Fruit fly (Drosophila melanogaster) whole organism, embryonic: ENCODE measurements around the gene CG31223.

Experiments
- Adf1 ChIP-seq: fragments of 200-800 bp; sonication (Bioruptor generic); IDR thresholded peaks from 2 replicates; pipeline ENCODE4 v1.3.6; 2022; ENCODE audit warnings: missing biosample characterization, missing genetic modification characterization
- Antp ChIP-seq: fragments of 200-800 bp; sonication (Bioruptor generic); optimal IDR thresholded peaks from 3 replicates; lab custom pipeline; 2016; ENCODE audit warnings: missing biosample characterization, missing genetic modification characterization
- Atf-2 ChIP-seq: fragments of 200-800 bp; sonication (Bioruptor generic); optimal IDR thresholded peaks from 2 replicates; lab custom pipeline; 2016; ENCODE audit warnings: missing biosample characterization, missing genetic modification characterization
- B-H2 ChIP-seq: fragments of 200-800 bp; sonication (Bioruptor generic); optimal IDR thresholded peaks from 2 replicates; lab custom pipeline; 2018; ENCODE audit warnings: missing biosample characterization, mild to moderate bottlenecking, missing genetic modification characterization
- Bgb ChIP-seq: fragments of 200-800 bp; sonication (Bioruptor generic); IDR thresholded peaks from 2 replicates; pipeline ENCODE4 v1.3.6; 2022; ENCODE audit warnings: missing biosample characterization, missing genetic modification characterization; ENCODE audit not compliant: partially characterized antibody
- C15 ChIP-seq: fragments of 200-800 bp; sonication (Bioruptor generic); IDR thresholded peaks from 3 replicates; pipeline ENCODE4 v1.3.6; 2022; ENCODE audit warnings: missing biosample characterization, missing genetic modification characterization
- CG10147 ChIP-seq: fragments of 200-800 bp; sonication (Bioruptor generic); optimal IDR thresholded peaks from 2 replicates; lab custom pipeline; 2019; ENCODE audit warnings: missing biosample characterization, mild to moderate bottlenecking, missing genetic modification characterization, moderate library complexity
- CG10431 ChIP-seq: fragments of 200-800 bp; sonication (Bioruptor generic); optimal IDR thresholded peaks from 3 replicates; lab custom pipeline; 2018; ENCODE audit warnings: missing biosample characterization, mild to moderate bottlenecking, missing genetic modification characterization
- CG10959 ChIP-seq: fragments of 200-800 bp; sonication (Bioruptor generic); IDR thresholded peaks from 2 replicates; pipeline ENCODE4 v1.3.6; 2022; ENCODE audit warnings: missing biosample characterization, missing genetic modification characterization
- CG11504 ChIP-seq: fragments of 200-800 bp; sonication (Bioruptor generic); optimal IDR thresholded peaks from 3 replicates; lab custom pipeline; 2019; ENCODE audit warnings: missing biosample characterization, mild to moderate bottlenecking, missing genetic modification characterization, moderate library complexity
- CG12155 ChIP-seq: fragments of 200-800 bp; sonication (Bioruptor generic); optimal IDR thresholded peaks from 3 replicates; lab custom pipeline; 2016; ENCODE audit warnings: missing biosample characterization, missing genetic modification characterization
- CG13296 ChIP-seq: fragments of 200-800 bp; sonication (Bioruptor generic); optimal IDR thresholded peaks from 3 replicates; lab custom pipeline; 2018; ENCODE audit warnings: missing biosample characterization, mild to moderate bottlenecking, missing genetic modification characterization
- CG15269 ChIP-seq: fragments of 200-800 bp; sonication (Bioruptor generic); optimal IDR thresholded peaks from 2 replicates; lab custom pipeline; 2018; ENCODE audit warnings: missing biosample characterization, mild to moderate bottlenecking, missing genetic modification characterization, moderate library complexity
- CG1529 ChIP-seq: fragments of 200-800 bp; sonication (Bioruptor generic); optimal IDR thresholded peaks from 3 replicates; lab custom pipeline; 2018; ENCODE audit warnings: missing biosample characterization, missing genetic modification characterization
- CG1602 ChIP-seq: fragments of 200-800 bp; sonication (Bioruptor generic); optimal IDR thresholded peaks from 3 replicates; lab custom pipeline; 2016; ENCODE audit warnings: missing biosample characterization, missing genetic modification characterization
- CG17912 ChIP-seq: fragments of 200-800 bp; sonication (Bioruptor generic); optimal IDR thresholded peaks from 2 replicates; lab custom pipeline; 2018; ENCODE audit warnings: missing biosample characterization, mild to moderate bottlenecking, missing genetic modification characterization
- CG2199 ChIP-seq: fragments of 200-800 bp; sonication (Bioruptor generic); IDR thresholded peaks from 3 replicates; pipeline ENCODE4 v1.3.6; 2022; ENCODE audit warnings: missing biosample characterization, missing genetic modification characterization
- CG2202 ChIP-seq: fragments of 200-800 bp; sonication (Bioruptor generic); optimal IDR thresholded peaks from 2 replicates; lab custom pipeline; 2018; ENCODE audit warnings: missing biosample characterization, mild to moderate bottlenecking, missing genetic modification characterization
- CG2712 ChIP-seq: fragments of 200-800 bp; optimal IDR thresholded peaks from 3 replicates; lab custom pipeline; 2019; ENCODE audit warnings: missing biosample characterization, mild to moderate bottlenecking, missing genetic modification characterization, moderate library complexity
- CG34376 ChIP-seq: fragments of 200-800 bp; sonication (Bioruptor generic); optimal IDR thresholded peaks from 2 replicates; lab custom pipeline; 2018; ENCODE audit warnings: missing biosample characterization, mild to moderate bottlenecking, missing genetic modification characterization
- CG4854 ChIP-seq: fragments of 200-800 bp; sonication (Bioruptor generic); optimal IDR thresholded peaks from 2 replicates; lab custom pipeline; 2016; ENCODE audit warnings: missing biosample characterization, missing genetic modification characterization, inconsistent platforms
- CG8290 ChIP-seq, 3 experiments: fragments of 200-800 bp; sonication (Bioruptor generic); optimal IDR thresholded peaks; 2 replicates each; lab custom pipeline; 2016 to 2019; ENCODE audit warnings: missing biosample characterization in 3 of 3, missing genetic modification characterization in 3 of 3, mild to moderate bottlenecking in 2 of 3, moderate library complexity in 1 of 3
- CG8478 ChIP-seq: fragments of >200 bp; optimal IDR thresholded peaks from 2 replicates; lab custom pipeline; 2018
- E2f2 ChIP-seq: fragments of 200-800 bp; sonication (Bioruptor generic); IDR thresholded peaks from 2 replicates; pipeline ENCODE4 v1.3.6; 2022; ENCODE audit warnings: missing biosample characterization, missing genetic modification characterization
- Fer3 ChIP-seq: fragments of 200-800 bp; sonication (Bioruptor generic); optimal IDR thresholded peaks from 2 replicates; lab custom pipeline; 2018; ENCODE audit warnings: missing biosample characterization, mild to moderate bottlenecking, missing genetic modification characterization, moderate library complexity
- Gsc ChIP-seq: fragments of 200-800 bp; sonication (Bioruptor generic); IDR thresholded peaks from 2 replicates; pipeline ENCODE4 v1.3.6; 2022; ENCODE audit warnings: missing biosample characterization, missing genetic modification characterization
- Hr78 ChIP-seq, 2 experiments: fragments of 200-800 bp in 1 of 2; fragments of >200 bp in 1 of 2; sonication (Bioruptor generic) in 1 of 2; optimal IDR thresholded peaks; 2 replicates each; lab custom pipeline; 2017 to 2019; ENCODE audit warnings: missing biosample characterization in 2 of 2, missing genetic modification characterization in 2 of 2, mild to moderate bottlenecking in 1 of 2, moderate library complexity in 1 of 2
- Lhr ChIP-seq: fragments of 200-800 bp; sonication (Bioruptor generic); optimal IDR thresholded peaks from 3 replicates; lab custom pipeline; 2017; ENCODE audit warnings: mild to moderate bottlenecking, missing biosample characterization, missing genetic modification reagents, missing genetic modification characterization
- Med ChIP-seq: fragments of 200-800 bp; sonication (Bioruptor generic); peaks from one replicate; lab custom pipeline; 2016; ENCODE audit warnings: missing biosample characterization, missing genetic modification characterization, mild to moderate bottlenecking, inconsistent platforms, moderate library complexity
- Opbp ChIP-seq: fragments of 200-800 bp; sonication (Bioruptor generic); IDR thresholded peaks from 3 replicates; pipeline ENCODE4 v1.3.6; 2022; ENCODE audit warnings: missing biosample characterization, missing genetic modification characterization; ENCODE audit not compliant: partially characterized antibody
- Pdp1 ChIP-seq, 2 experiments: fragments of 200-800 bp; sonication (Bioruptor generic); optimal IDR thresholded peaks; 3 replicates each; lab custom pipeline; 2016; ENCODE audit warnings: missing biosample characterization in 2 of 2, missing genetic modification characterization in 2 of 2, mild to moderate bottlenecking in 1 of 2, moderate library complexity in 1 of 2
- Rfx ChIP-seq: fragments of 200-800 bp; sonication (Bioruptor generic); IDR thresholded peaks from 2 replicates; pipeline ENCODE4 v1.3.6; 2022; ENCODE audit warnings: missing biosample characterization, missing genetic modification characterization
- TFAM ChIP-seq: fragments of 200-800 bp; sonication (Bioruptor generic); optimal IDR thresholded peaks from 2 replicates; lab custom pipeline; 2017; ENCODE audit warnings: missing biosample characterization, missing genetic modification characterization, inconsistent platforms
- az2 ChIP-seq: fragments of 200-800 bp; sonication (Bioruptor generic); optimal IDR thresholded peaks from 3 replicates; lab custom pipeline; 2016; ENCODE audit warnings: missing biosample characterization, missing genetic modification characterization
- cad ChIP-seq: fragments of >200 bp; optimal IDR thresholded peaks from 2 replicates; lab custom pipeline; 2017; ENCODE audit warnings: missing biosample characterization, missing genetic modification characterization
- chif ChIP-seq, 2 experiments: fragments of 200-800 bp; sonication (Bioruptor generic); optimal IDR thresholded peaks; 3 replicates each; lab custom pipeline; 2016; ENCODE audit warnings: missing biosample characterization in 2 of 2, missing genetic modification characterization in 2 of 2
- dati ChIP-seq: fragments of 200-800 bp; sonication (Bioruptor generic); IDR thresholded peaks from 2 replicates; pipeline ENCODE4 v1.3.6; 2022; ENCODE audit warnings: missing biosample characterization, missing genetic modification characterization
- exex ChIP-seq: fragments of 200-800 bp; sonication (Bioruptor generic); optimal IDR thresholded peaks from 4 replicates; lab custom pipeline; 2018; ENCODE audit warnings: missing biosample characterization, mild to moderate bottlenecking, missing genetic modification characterization, moderate library complexity
- gfzf ChIP-seq: fragments of 200-800 bp; sonication (Bioruptor generic); optimal IDR thresholded peaks from 2 replicates; lab custom pipeline; 2016; ENCODE audit warnings: missing biosample characterization, mild to moderate bottlenecking, missing genetic modification characterization, moderate library complexity
- kni ChIP-seq: fragments of 200-800 bp; sonication (Bioruptor generic); optimal IDR thresholded peaks from 3 replicates; lab custom pipeline; 2017; ENCODE audit warnings: mild to moderate bottlenecking, missing biosample characterization, missing genetic modification reagents, missing genetic modification characterization
- knrl ChIP-seq: fragments of 200-800 bp; sonication (Bioruptor generic); IDR thresholded peaks from 3 replicates; pipeline ENCODE4 v1.3.6; 2022; ENCODE audit warnings: missing biosample characterization, missing genetic modification characterization; ENCODE audit not compliant: partially characterized antibody
- lab ChIP-seq: fragments of 200-800 bp; sonication (Bioruptor generic); optimal IDR thresholded peaks from 3 replicates; lab custom pipeline; 2017; ENCODE audit warnings: missing biosample characterization, missing genetic modification characterization, mild to moderate bottlenecking, moderate library complexity, missing genetic modification reagents
- mirr ChIP-seq: fragments of 200-800 bp; sonication (Bioruptor generic); optimal IDR thresholded peaks from 3 replicates; lab custom pipeline; 2018; ENCODE audit warnings: missing biosample characterization, mild to moderate bottlenecking, missing genetic modification characterization
- org-1 ChIP-seq: fragments of 200-800 bp; sonication (Bioruptor generic); optimal IDR thresholded peaks from 2 replicates; lab custom pipeline; 2017; ENCODE audit warnings: missing biosample characterization, missing genetic modification characterization
- p53 ChIP-seq: fragments of 200-800 bp; sonication (Bioruptor generic); optimal IDR thresholded peaks from 2 replicates; lab custom pipeline; 2016; ENCODE audit warnings: missing biosample characterization, missing genetic modification characterization
- repo ChIP-seq: fragments of 200-800 bp; sonication (Bioruptor generic); optimal IDR thresholded peaks from 2 replicates; lab custom pipeline; 2016; ENCODE audit warnings: missing biosample characterization, missing genetic modification characterization
- seq ChIP-seq: fragments of 200-800 bp; sonication (Bioruptor generic); IDR thresholded peaks from 2 replicates; pipeline ENCODE4 v1.3.6; 2022; ENCODE audit warnings: missing biosample characterization, missing genetic modification characterization
- tna ChIP-seq: fragments of 200-800 bp; sonication (Bioruptor generic); IDR thresholded peaks from 2 replicates; pipeline ENCODE4 v1.3.6; 2022; ENCODE audit warnings: missing biosample characterization, missing genetic modification characterization; ENCODE audit not compliant: partially characterized antibody
- toy ChIP-seq: fragments of 200-800 bp; sonication (Bioruptor generic); IDR thresholded peaks from 2 replicates; pipeline ENCODE4 v1.3.6; 2022; ENCODE audit warnings: missing biosample characterization, missing genetic modification characterization

CG31223 gene

DNA sequence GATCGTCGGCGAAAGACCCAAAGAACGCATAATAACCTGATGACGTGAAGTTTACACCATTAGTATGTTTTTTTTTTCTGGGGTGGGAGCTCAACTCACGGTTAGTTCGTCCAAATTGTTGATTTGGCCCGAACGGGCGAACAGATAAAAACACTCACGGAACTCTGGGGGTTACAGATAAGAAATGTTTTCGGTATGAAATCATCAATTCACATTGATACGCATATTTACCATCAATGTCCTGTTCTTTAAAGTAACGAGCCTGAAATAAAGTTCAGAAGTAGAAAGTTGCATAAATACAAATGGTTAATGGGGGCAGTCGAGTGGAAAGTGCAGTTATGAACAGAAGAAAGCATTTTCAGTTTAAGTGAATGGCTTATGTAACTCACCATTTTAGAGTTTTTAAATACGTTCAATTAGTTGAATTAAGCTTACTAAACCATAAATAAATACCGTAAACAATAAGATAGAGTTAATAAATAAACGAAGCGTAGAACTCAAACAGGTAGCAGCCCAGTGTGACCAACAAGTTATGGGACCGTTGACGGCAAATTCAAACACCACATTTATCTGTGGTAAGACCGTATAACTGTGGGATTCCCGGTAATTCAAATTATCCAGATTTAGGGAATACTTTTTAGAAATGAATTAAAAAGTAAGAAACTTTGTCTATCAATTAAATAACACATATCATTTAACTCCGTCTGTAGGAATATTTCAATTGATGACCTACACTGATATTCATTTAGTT lies 7.0 kb upstream of the CG31223 start, which contains the start of gene CG17272 (continued):
- no peak for TF ChIP-seq CG1602 (GFP tag; lab: Kevin White, UChicago)
- TF ChIP-seq Fer3 (tag; lab: Kevin White, UChicago) = no peak
- no peak for TF ChIP-seq CG1529
- no peak for TF ChIP-seq org-1
- TF ChIP-seq Hr78 (GFP tag; optimal IDR thresholded peaks at IDR 0.05; lab: Kevin White, UChicago) = no peak
- no peak for TF ChIP-seq tna (GFP tag; lab: Robert Waterston, UW)
- no peak for TF ChIP-seq TFAM (GFP tag; lab: Kevin White, UChicago)
- TF ChIP-seq repo (GFP tag; lab: Kevin White, UChicago) = no peak
- TF ChIP-seq CG10959 (GFP tag; lab: Robert Waterston, UW) = no peak
- TF ChIP-seq CG12155 (GFP tag; lab: Kevin White, UChicago) = no peak
- peak in 1 of 2 experiments; percentile 34 for TF ChIP-seq Pdp1 (GFP tag; optimal IDR thresholded peaks at IDR 0.05; lab: Kevin White, UChicago)
- peak; percentile 74 for TF ChIP-seq Med
- TF ChIP-seq chif (GFP tag; optimal IDR thresholded peaks at IDR 0.05; lab: Kevin White, UChicago) = no peak
- TF ChIP-seq CG10147 (GFP tag; lab: Kevin White, UChicago) = no peak
- peak; percentile 4 for TF ChIP-seq CG13296 (GFP tag; lab: Kevin White, UChicago)
- TF ChIP-seq knrl = no peak
- TF ChIP-seq CG8290 (GFP tag; optimal IDR thresholded peaks at IDR 0.05; lab: Kevin White, UChicago) = peak; percentile 15
- peak in 1 of 2 experiments; percentile 28 for TF ChIP-seq CG8290 (tag; optimal IDR thresholded peaks at IDR 0.05; lab: Kevin White, UChicago)
- peak; percentile 71 for TF ChIP-seq E2f2
- peak; percentile 88 for TF ChIP-seq gfzf (GFP tag; lab: Kevin White, UChicago)
- no peak for TF ChIP-seq Bgb (GFP tag; lab: Robert Waterston, UW)

DNA sequence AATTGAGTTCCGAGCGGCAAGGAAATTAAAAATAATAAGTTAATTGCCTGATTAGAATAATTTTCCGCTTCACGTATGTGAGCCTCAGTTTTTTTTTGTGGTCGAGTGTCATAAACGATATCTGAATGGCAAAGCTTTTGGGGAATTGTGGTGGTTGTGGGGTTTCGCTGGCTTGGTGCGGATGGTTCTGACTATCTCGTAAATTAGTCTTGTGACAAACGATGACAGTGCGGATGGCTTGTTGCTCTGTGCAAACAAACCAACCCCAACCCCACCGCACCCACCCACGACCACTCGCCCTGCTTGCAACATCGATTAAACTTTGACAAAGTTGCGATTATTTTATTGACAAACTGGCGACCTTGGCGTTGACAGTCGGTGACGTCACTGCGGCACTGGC lies 4.0 kb upstream of the CG31223 start:
- TF ChIP-seq CG11504 (tag; lab: Kevin White, UChicago) (no peak), CG10431 (GFP tag; lab: Kevin White, UChicago) (no peak), lab (GFP tag; lab: Kevin White, UChicago) (peak; percentile 62), CG2202 (tag; lab: Kevin White, UChicago) (no peak), CG2712 (tag; lab: Kevin White, UChicago) (no peak), Opbp (GFP tag; lab: Robert Waterston, UW) (no peak), p53 (no peak), kni (GFP tag; lab: Kevin White, UChicago) (no peak), B-H2 (no peak), Lhr (GFP tag; lab: Kevin White, UChicago) (no peak), az2 (no peak), mirr (GFP tag; lab: Kevin White, UChicago) (peak; percentile 46), CG8478 (lab: Kevin White, UChicago) (no peak), CG34376 (GFP tag; lab: Kevin White, UChicago) (peak; percentile 41), C15 (GFP tag; lab: Robert Waterston, UW) (no peak), Rfx (GFP tag; lab: Robert Waterston, UW) (peak; percentile 6; the same call in 1 of the 2 replicates), toy (GFP tag; lab: Robert Waterston, UW) (no peak), CG17912 (no peak), dati (GFP tag; lab: Robert Waterston, UW) (no peak), exex (peak; percentile 83), seq (GFP tag; lab: Robert Waterston, UW) (no peak), Atf-2 (GFP tag; lab: Kevin White, UChicago) (no peak), Adf1 (GFP tag; lab: Robert Waterston, UW) (no peak), cad (GFP tag; lab: Kevin White, UChicago) (no peak), CG2199 (GFP tag; lab: Robert Waterston, UW) (0 out of 3 replicates have a peak, but pooled peaks have one; percentile 19), Antp (GFP tag; lab: Kevin White, UChicago) (no peak), Gsc (no peak), CG4854 (GFP tag; lab: Kevin White, UChicago) (no peak), CG15269 (no peak)
